Worm (Caenorhabditis elegans): ENCODE results near the gene lgc-42.

DNA sequence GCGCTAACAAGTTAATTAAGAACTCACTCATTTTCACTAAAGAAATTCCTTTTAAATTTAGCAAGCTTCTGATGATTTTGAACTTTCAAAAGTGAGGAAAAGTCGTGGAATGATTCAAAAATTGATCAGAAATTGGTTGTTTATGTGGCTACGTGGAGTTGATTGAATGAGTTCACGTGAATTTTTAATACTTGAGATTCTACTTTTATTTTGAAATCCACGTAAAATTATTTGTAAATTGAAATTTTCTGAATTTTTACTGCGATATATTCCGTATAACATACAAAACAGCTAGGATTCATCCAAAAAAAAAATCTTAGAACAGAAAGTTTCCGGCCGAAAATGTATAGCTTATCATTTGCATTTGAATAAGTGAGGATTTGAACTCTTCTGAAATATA is 27.9 kb upstream of the lgc-42 start, which contains the start of gene moa-1:
- TF ChIP-seq dao-5 (tag; optimal IDR thresholded peaks at IDR 0.05), result no peak
- TF ChIP-seq him-1 (tag; optimal IDR thresholded peaks at IDR 0.05), result no peak
- TF ChIP-seq W03F9.2 (tag; optimal IDR thresholded peaks at IDR 0.05), result no peak
